Worm (Caenorhabditis elegans): ENCODE data around the gene rpoa-1.

DNA sequence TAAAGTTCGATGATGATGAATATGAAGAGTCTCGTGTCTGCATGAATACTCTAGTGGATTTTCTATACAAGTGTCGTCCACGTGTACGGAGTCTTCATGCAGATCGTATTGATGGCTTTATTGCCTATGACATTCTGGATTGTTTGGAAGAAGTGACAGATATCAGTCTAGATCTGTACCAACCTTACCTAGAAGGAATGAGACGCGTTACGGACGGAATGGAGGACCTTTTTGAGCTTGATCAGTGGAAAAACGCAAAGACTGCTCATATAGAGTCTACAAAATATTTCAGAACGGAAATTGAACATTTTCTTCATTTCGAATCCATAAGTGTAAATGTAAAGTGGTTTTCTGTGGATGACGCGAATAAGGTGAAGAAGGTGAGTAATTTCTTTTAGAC is 46.4 kb downstream of the rpoa-1 start, which contains the start of gene fbxa-169:
- TF ChIP-seq nhr-12 (tag; optimal IDR thresholded peaks at IDR 0.05) (no peak), sptf-1 (tag; optimal IDR thresholded peaks at IDR 0.05) (no peak), elt-3 (tag; optimal IDR thresholded peaks at IDR 0.05) (no peak), snpc-4 (tag; optimal IDR thresholded peaks at IDR 0.05) (no peak), hlh-1 (tag; optimal IDR thresholded peaks at IDR 0.05) (no peak), mep-1 (tag; optimal IDR thresholded peaks at IDR 0.05) (no peak)
